Worm (Caenorhabditis elegans) whole organism, L2 larva: ENCODE results near the gene W02H5.8.

Source experiments
- C34F6.9 ChIP-seq: fragments of 150-350 bp; optimal IDR thresholded peaks from 2 replicates; lab custom pipeline; 2014; ENCODE audit warnings: missing biosample characterization, missing genetic modification characterization
- R02D3.7 ChIP-seq: fragments of 150-350 bp; optimal IDR thresholded peaks from 2 replicates; lab custom pipeline; 2014; ENCODE audit warnings: missing biosample characterization, missing genetic modification characterization
- Y55F3AM.14 ChIP-seq: fragments of 200-800 bp; sonication (Bioruptor generic); optimal IDR thresholded peaks from 2 replicates; lab custom pipeline; 2018; ENCODE audit warnings: mild to moderate bottlenecking, missing genetic modification characterization, missing compliant biosample characterization
- ZK546.5 ChIP-seq: sonication (generic microtip); optimal IDR thresholded peaks from 2 replicates; lab custom pipeline; 2017; ENCODE audit warnings: missing biosample characterization, missing genetic modification characterization
- alr-1 ChIP-seq: fragments of 150-350 bp; optimal IDR thresholded peaks from 2 replicates; lab custom pipeline; 2014; ENCODE audit warnings: missing biosample characterization, missing genetic modification characterization
- ama-1 ChIP-seq: fragments of 150-350 bp; optimal IDR thresholded peaks from 2 replicates; lab custom pipeline; 2018; ENCODE audit warnings: inconsistent platforms
- blmp-1 ChIP-seq: sonication (generic microtip); optimal IDR thresholded peaks from 2 replicates; lab custom pipeline; 2017; ENCODE audit warnings: missing genetic modification characterization, mild to moderate bottlenecking, missing compliant biosample characterization, antibody characterized with exemption, moderate library complexity; ENCODE audit not compliant: insufficient read depth
- ceh-16 ChIP-seq: fragments of 150-350 bp; optimal IDR thresholded peaks from 2 replicates; lab custom pipeline; 2014; ENCODE audit warnings: missing biosample characterization, missing genetic modification characterization
- ceh-82 ChIP-seq: fragments of 150-350 bp; optimal IDR thresholded peaks from 2 replicates; lab custom pipeline; 2014; ENCODE audit warnings: missing biosample characterization, missing genetic modification characterization
- crh-2 ChIP-seq: sonication (generic microtip); optimal IDR thresholded peaks from 2 replicates; lab custom pipeline; 2017; ENCODE audit warnings: missing biosample characterization, missing genetic modification characterization
- egl-27 ChIP-seq: sonication (generic microtip); optimal IDR thresholded peaks from 3 replicates; lab custom pipeline; 2017; ENCODE audit warnings: missing biosample characterization, missing genetic modification reagents, missing genetic modification characterization
- elt-1 ChIP-seq: fragments of 150-350 bp; optimal IDR thresholded peaks from 2 replicates; lab custom pipeline; 2014; ENCODE audit warnings: missing biosample characterization, missing genetic modification characterization
- elt-3 ChIP-seq: sonication (generic microtip); optimal IDR thresholded peaks from 2 replicates; lab custom pipeline; 2017; ENCODE audit warnings: missing biosample characterization, missing genetic modification characterization
- fos-1 ChIP-seq: fragments of 150-350 bp; optimal IDR thresholded peaks from 2 replicates; lab custom pipeline; 2014; ENCODE audit warnings: missing biosample characterization, missing genetic modification characterization
- lin-11 ChIP-seq: fragments of 150-350 bp; sonication (generic microtip); optimal IDR thresholded peaks from 2 replicates; lab custom pipeline; 2014; ENCODE audit warnings: missing biosample characterization, missing genetic modification characterization, inconsistent platforms, mixed read lengths
- lin-13 ChIP-seq: fragments of 150-350 bp; optimal IDR thresholded peaks from 2 replicates; lab custom pipeline; 2014; ENCODE audit warnings: missing biosample characterization, missing genetic modification reagents, missing genetic modification characterization
- lin-39 ChIP-seq: fragments of 150-350 bp; optimal IDR thresholded peaks from 2 replicates; lab custom pipeline; 2014; ENCODE audit warnings: missing biosample characterization, missing genetic modification reagents, missing genetic modification characterization
- mab-5 ChIP-seq: fragments of 150-350 bp; optimal IDR thresholded peaks from 2 replicates; lab custom pipeline; 2014; ENCODE audit warnings: missing biosample characterization, missing genetic modification characterization
- mbf-1 ChIP-seq: sonication (generic microtip); optimal IDR thresholded peaks from 2 replicates; lab custom pipeline; 2017; ENCODE audit warnings: missing biosample characterization, missing genetic modification characterization
- nhr-10 ChIP-seq: sonication (generic microtip); optimal IDR thresholded peaks from 2 replicates; lab custom pipeline; 2017; ENCODE audit warnings: missing biosample characterization, missing genetic modification characterization
- nhr-11 ChIP-seq: fragments of 150-350 bp; optimal IDR thresholded peaks from 2 replicates; lab custom pipeline; 2014; ENCODE audit warnings: missing biosample characterization, missing genetic modification characterization
- nhr-12 ChIP-seq: fragments of 150-350 bp; optimal IDR thresholded peaks from 2 replicates; lab custom pipeline; 2014; ENCODE audit warnings: missing biosample characterization, missing genetic modification characterization
- nhr-129 ChIP-seq: fragments of 150-350 bp; optimal IDR thresholded peaks from 2 replicates; lab custom pipeline; 2014; ENCODE audit warnings: missing biosample characterization, missing genetic modification characterization
- nhr-21 ChIP-seq: fragments of 150-350 bp; optimal IDR thresholded peaks from 2 replicates; lab custom pipeline; 2014; ENCODE audit warnings: missing biosample characterization, missing genetic modification characterization
- nhr-237 ChIP-seq: fragments of 150-350 bp; optimal IDR thresholded peaks from 2 replicates; lab custom pipeline; 2014; ENCODE audit warnings: missing biosample characterization, missing genetic modification characterization
- peb-1 ChIP-seq: fragments of 150-350 bp; optimal IDR thresholded peaks from 2 replicates; lab custom pipeline; 2014; ENCODE audit warnings: missing biosample characterization, missing genetic modification characterization
- sem-4 ChIP-seq: fragments of 150-350 bp; optimal IDR thresholded peaks from 2 replicates; lab custom pipeline; 2014; ENCODE audit warnings: missing biosample characterization, missing genetic modification reagents, missing genetic modification characterization
- sma-3 ChIP-seq: sonication (generic microtip); optimal IDR thresholded peaks from 2 replicates; lab custom pipeline; 2016; ENCODE audit warnings: missing genetic modification reagents, missing genetic modification characterization, missing compliant biosample characterization
- sma-9 ChIP-seq, 2 experiments: fragments of 150-350 bp in 1 of 2; sonication (generic microtip) in 1 of 2; optimal IDR thresholded peaks; 2 replicates each; lab custom pipeline; 2014 to 2016; ENCODE audit warnings: missing genetic modification characterization in 2 of 2, mild to moderate bottlenecking in 1 of 2, missing biosample characterization in 1 of 2, missing compliant biosample characterization in 1 of 2, missing genetic modification reagents in 1 of 2, moderate library complexity in 1 of 2
- snpc-4 ChIP-seq: fragments of 150-350 bp; optimal IDR thresholded peaks from 2 replicates; lab custom pipeline; 2014; ENCODE audit warnings: missing biosample characterization, missing genetic modification characterization
- unc-39 ChIP-seq: fragments of 150-350 bp; optimal IDR thresholded peaks from 2 replicates; lab custom pipeline; 2014; ENCODE audit warnings: missing biosample characterization, missing genetic modification characterization
- unc-55 ChIP-seq: fragments of 150-350 bp; sonication (generic microtip); optimal IDR thresholded peaks from 3 replicates; lab custom pipeline; 2014; ENCODE audit warnings: missing biosample characterization, missing genetic modification reagents, missing genetic modification characterization
- unc-62 ChIP-seq: fragments of 150-350 bp; optimal IDR thresholded peaks from 2 replicates; lab custom pipeline; 2014; ENCODE audit warnings: missing biosample characterization, missing genetic modification reagents, missing genetic modification characterization
- zag-1 ChIP-seq: fragments of 150-350 bp; optimal IDR thresholded peaks from 2 replicates; lab custom pipeline; 2014; ENCODE audit warnings: missing biosample characterization, missing genetic modification characterization
- ztf-11 ChIP-seq: sonication (generic microtip); optimal IDR thresholded peaks from 2 replicates; lab custom pipeline; 2017; ENCODE audit warnings: missing biosample characterization, missing genetic modification characterization
- ztf-4 ChIP-seq: fragments of 150-350 bp; optimal IDR thresholded peaks from 2 replicates; lab custom pipeline; 2014; ENCODE audit warnings: missing biosample characterization, missing genetic modification characterization

W02H5.8 gene

DNA sequence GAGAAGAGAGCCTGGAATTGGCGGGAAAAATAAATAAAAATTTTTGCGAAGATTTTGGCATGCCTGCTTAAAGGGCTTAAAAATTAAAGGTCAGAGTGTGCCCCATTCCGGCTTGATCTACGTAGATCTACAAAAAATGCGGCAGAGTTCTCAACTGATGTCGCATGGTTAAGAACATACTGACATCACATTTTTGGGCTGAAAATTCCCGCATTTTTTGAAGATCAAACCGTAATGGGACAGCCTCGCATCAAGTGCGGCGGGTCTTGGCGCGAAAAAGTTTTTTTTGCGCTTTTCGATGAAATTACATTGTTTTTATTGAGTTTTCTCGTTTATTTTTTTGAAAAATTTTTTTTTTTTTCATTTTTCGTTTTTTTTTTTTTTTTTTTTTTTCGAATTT, 38.5 kb upstream of the W02H5.8 start:
- TF ChIP-seq C34F6.9 (tag; lab: Kevin White, UChicago) (no peak), nhr-21 (tag; lab: Kevin White, UChicago) (no peak), sem-4 (tag; lab: Kevin White, UChicago) (no peak), unc-55 (GFP tag; lab: Kevin White, UChicago) (no peak), ama-1 (lab: Kevin White, UChicago) (no peak), blmp-1 (no peak), nhr-10 (tag; lab: Kevin White, UChicago) (no peak), nhr-12 (no peak), ZK546.5 (tag; lab: Kevin White, UChicago) (no peak), snpc-4 (tag; lab: Kevin White, UChicago) (no peak), elt-3 (tag; lab: Kevin White, UChicago) (no peak), unc-62 (GFP tag; lab: Kevin White, UChicago) (no peak), R02D3.7 (tag; lab: Kevin White, UChicago) (no peak), lin-39 (tag; lab: Kevin White, UChicago) (no peak), mab-5 (tag; lab: Kevin White, UChicago) (no peak), lin-13 (GFP tag; lab: Kevin White, UChicago) (no peak), ztf-4 (tag; lab: Kevin White, UChicago) (no peak)

DNA sequence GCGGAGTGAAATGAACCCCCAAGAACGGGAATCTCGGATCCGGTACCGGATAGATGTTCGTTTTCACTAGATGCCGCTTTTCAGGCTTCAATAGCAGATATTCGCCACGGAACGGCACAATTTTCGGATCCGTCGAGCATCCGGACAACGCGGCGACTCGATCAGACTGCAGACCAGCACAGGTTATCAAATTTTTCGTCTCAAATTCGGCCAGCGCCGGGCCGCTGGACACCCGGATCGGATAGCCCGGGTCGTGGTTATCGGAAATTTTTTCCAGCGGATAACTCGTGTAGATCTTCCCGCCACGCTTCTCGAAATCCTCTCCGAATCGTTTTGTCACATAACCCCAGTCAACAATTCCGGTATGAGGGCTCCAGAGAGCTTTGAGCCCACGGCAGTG, 38.0 kb upstream of the W02H5.8 start:
- TF ChIP-seq sma-9 (GFP tag; optimal IDR thresholded peaks at IDR 0.05; lab: Kevin White, UChicago) = no peak
- TF ChIP-seq sma-9 (tag; optimal IDR thresholded peaks at IDR 0.05; lab: Kevin White, UChicago) = no peak
- no peak for TF ChIP-seq unc-62 (GFP tag; lab: Kevin White, UChicago)
- no peak for TF ChIP-seq crh-2 (tag; lab: Kevin White, UChicago)
- TF ChIP-seq ztf-11 (tag; lab: Kevin White, UChicago) = no peak
- TF ChIP-seq alr-1 = no peak
- no peak for TF ChIP-seq peb-1
- TF ChIP-seq nhr-237 (tag; lab: Kevin White, UChicago) = no peak
- no peak for TF ChIP-seq ceh-16 (tag; lab: Kevin White, UChicago)
- TF ChIP-seq unc-39 = no peak
- TF ChIP-seq mab-5 (tag; lab: Kevin White, UChicago) = no peak
- no peak for TF ChIP-seq nhr-21 (tag; lab: Kevin White, UChicago)
- TF ChIP-seq fos-1 (tag; lab: Kevin White, UChicago) = no peak
- TF ChIP-seq sem-4 (tag; lab: Kevin White, UChicago) = no peak
- TF ChIP-seq nhr-11 (tag; lab: Kevin White, UChicago) = no peak
- TF ChIP-seq lin-39 (tag; lab: Kevin White, UChicago) = no peak
- no peak for TF ChIP-seq lin-13 (GFP tag; lab: Kevin White, UChicago)
- TF ChIP-seq Y55F3AM.14 (GFP tag; lab: Kevin White, UChicago) = no peak
- TF ChIP-seq, all 48 proteins: peak for 0

DNA sequence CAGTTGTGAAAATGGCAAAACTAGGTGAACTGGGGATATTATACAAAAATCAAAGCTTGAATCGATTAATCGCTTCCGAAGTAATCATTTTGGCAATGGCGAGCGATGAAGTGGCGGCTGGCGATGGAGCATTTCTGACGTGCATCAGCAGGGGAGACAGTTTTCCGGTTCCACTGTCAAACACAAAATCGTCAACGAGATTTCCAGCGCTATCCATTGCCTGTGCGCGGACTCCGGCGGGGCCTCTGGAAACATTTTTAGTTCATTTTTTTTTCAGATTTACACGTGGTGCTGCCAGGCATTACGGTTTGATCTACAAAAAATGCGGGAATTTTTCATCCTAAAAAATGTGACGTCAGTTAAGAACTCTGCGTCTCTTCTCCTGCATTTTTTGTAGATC, 36.1 kb upstream of the W02H5.8 start:
- TF ChIP-seq unc-55 (GFP tag; lab: Kevin White, UChicago) (no peak), elt-3 (tag; lab: Kevin White, UChicago) (no peak), ztf-4 (tag; lab: Kevin White, UChicago) (no peak), mbf-1 (tag; lab: Kevin White, UChicago) (no peak), snpc-4 (tag; lab: Kevin White, UChicago) (no peak), nhr-12 (no peak), egl-27 (tag; lab: Kevin White, UChicago) (no peak), lin-11 (no peak), unc-39 (no peak), zag-1 (tag; lab: Kevin White, UChicago) (no peak)

DNA sequence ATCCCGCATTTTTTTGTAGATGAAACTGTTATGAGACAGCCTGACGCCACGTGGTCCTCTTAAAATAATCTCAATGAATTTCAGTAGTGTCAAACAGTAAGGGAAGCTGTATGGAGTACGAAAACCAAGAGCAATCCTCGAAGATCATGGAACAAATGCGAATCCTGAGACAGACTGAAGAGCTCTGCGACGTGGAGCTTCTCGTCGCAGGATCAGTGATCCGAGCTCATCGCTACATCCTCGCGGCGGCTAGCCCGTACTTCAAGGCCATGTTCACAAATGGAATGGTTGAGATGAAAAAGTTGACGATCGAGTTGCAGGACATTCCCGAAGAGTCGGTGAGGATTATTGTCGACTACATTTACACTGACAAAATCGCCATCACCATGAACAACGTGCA, 31.8 kb upstream of the W02H5.8 start:
- TF ChIP-seq unc-39 (no peak), mab-5 (tag; lab: Kevin White, UChicago) (no peak), alr-1 (no peak)

DNA sequence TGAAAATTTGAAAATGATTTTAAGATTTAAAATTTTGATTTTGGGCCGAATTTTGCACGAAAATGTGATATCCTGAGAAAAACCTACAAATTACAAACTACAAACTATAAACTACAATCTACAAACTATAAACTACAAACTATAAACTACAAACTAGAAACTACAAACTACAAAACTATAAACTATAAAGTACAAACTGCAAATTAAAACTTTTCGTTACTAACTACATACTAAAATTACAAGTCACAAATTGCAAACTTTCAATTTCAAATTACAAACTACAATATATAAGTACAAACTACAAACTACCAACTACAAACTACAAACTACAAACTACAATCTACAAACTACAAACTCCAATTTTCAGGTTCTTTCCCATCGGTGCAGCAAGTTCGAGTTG, 31.0 kb upstream of the W02H5.8 start:
- TF ChIP-seq snpc-4 (tag; lab: Kevin White, UChicago) = no peak
- no peak for TF ChIP-seq nhr-21 (tag; lab: Kevin White, UChicago)
- no peak for TF ChIP-seq alr-1
- TF ChIP-seq elt-3 (tag; lab: Kevin White, UChicago) = no peak
- TF ChIP-seq egl-27 (tag; lab: Kevin White, UChicago) = no peak
- no peak for TF ChIP-seq sma-9 (GFP tag; optimal IDR thresholded peaks at IDR 0.05; lab: Kevin White, UChicago)
- no peak for TF ChIP-seq sma-9 (tag; optimal IDR thresholded peaks at IDR 0.05; lab: Kevin White, UChicago)
- no peak for TF ChIP-seq nhr-129
- no peak for TF ChIP-seq peb-1
- TF ChIP-seq sem-4 (tag; lab: Kevin White, UChicago) = no peak
- TF ChIP-seq blmp-1 = no peak
- TF ChIP-seq unc-55 (GFP tag; lab: Kevin White, UChicago) = no peak
- TF ChIP-seq ceh-82 = no peak
- no peak for TF ChIP-seq elt-1 (tag; lab: Kevin White, UChicago)
- TF ChIP-seq sma-3 (GFP tag; lab: Kevin White, UChicago) = no peak
- TF ChIP-seq nhr-12 = no peak
- TF ChIP-seq nhr-10 (tag; lab: Kevin White, UChicago) = no peak
- no peak for TF ChIP-seq nhr-237 (tag; lab: Kevin White, UChicago)
- TF ChIP-seq, all 48 proteins: peak for 0
